Fruit fly (Drosophila melanogaster) whole organism, embryonic: ENCODE data around the gene Prosbeta6.

Source experiments
- Atf3 ChIP-seq: fragments of 200-800 bp; sonication (Bioruptor generic); optimal IDR thresholded peaks from 3 replicates; lab custom pipeline; 2016; ENCODE audit warnings: missing biosample characterization, missing genetic modification characterization
- CG11093 ChIP-seq: fragments of 200-800 bp; sonication (Bioruptor generic); IDR thresholded peaks from 3 replicates; pipeline ENCODE4 v1.3.6; 2022; ENCODE audit warnings: missing biosample characterization, missing genetic modification characterization
- CG11504 ChIP-seq: fragments of 200-800 bp; sonication (Bioruptor generic); optimal IDR thresholded peaks from 3 replicates; lab custom pipeline; 2019; ENCODE audit warnings: missing biosample characterization, mild to moderate bottlenecking, missing genetic modification characterization, moderate library complexity
- CG11696 ChIP-seq: fragments of 200-800 bp; sonication (Bioruptor generic); IDR thresholded peaks from 2 replicates; pipeline ENCODE4 v1.3.6; 2022; ENCODE audit warnings: missing biosample characterization, missing genetic modification characterization
- CG16813 ChIP-seq: fragments of 200-800 bp; sonication (Bioruptor generic); IDR thresholded peaks from 3 replicates; pipeline ENCODE4 v1.3.6; 2022; ENCODE audit warnings: missing biosample characterization, missing genetic modification characterization; ENCODE audit not compliant: partially characterized antibody
- CG2202 ChIP-seq: fragments of 200-800 bp; sonication (Bioruptor generic); optimal IDR thresholded peaks from 2 replicates; lab custom pipeline; 2018; ENCODE audit warnings: missing biosample characterization, mild to moderate bottlenecking, missing genetic modification characterization
- CG32767 ChIP-seq: fragments of 200-800 bp; sonication (Bioruptor generic); IDR thresholded peaks from 2 replicates; pipeline ENCODE4 v1.3.6; 2022; ENCODE audit warnings: missing biosample characterization, missing genetic modification characterization
- CG3847 ChIP-seq: fragments of 200-800 bp; sonication (Bioruptor generic); IDR thresholded peaks from 2 replicates; pipeline ENCODE4 v1.3.6; 2022; ENCODE audit warnings: missing biosample characterization, missing genetic modification characterization
- CG4424 ChIP-seq: fragments of 200-800 bp; sonication (Bioruptor generic); optimal IDR thresholded peaks from 3 replicates; lab custom pipeline; 2016; ENCODE audit warnings: missing biosample characterization, missing genetic modification characterization
- CG6683 ChIP-seq: fragments of 200-800 bp; sonication (Bioruptor generic); optimal IDR thresholded peaks from 2 replicates; lab custom pipeline; 2017; ENCODE audit warnings: missing biosample characterization, mild to moderate bottlenecking, missing genetic modification characterization, missing genetic modification reagents
- CG7372 ChIP-seq: fragments of 200-800 bp; sonication (Bioruptor generic); IDR thresholded peaks from 2 replicates; pipeline ENCODE4 v1.3.6; 2022; ENCODE audit warnings: missing biosample characterization, missing genetic modification characterization
- CG7839 ChIP-seq: fragments of 200-800 bp; sonication (Bioruptor generic); optimal IDR thresholded peaks from 3 replicates; lab custom pipeline; 2018; ENCODE audit warnings: missing biosample characterization, mild to moderate bottlenecking, missing genetic modification characterization, moderate library complexity
- CG7987 ChIP-seq: fragments of 200-800 bp; sonication (Bioruptor generic); optimal IDR thresholded peaks from 2 replicates; lab custom pipeline; 2018; ENCODE audit warnings: missing biosample characterization, mild to moderate bottlenecking, missing genetic modification characterization, moderate library complexity
- CrebB ChIP-seq: fragments of 200-800 bp; sonication (Bioruptor generic); optimal IDR thresholded peaks from 3 replicates; lab custom pipeline; 2018; ENCODE audit warnings: missing biosample characterization, mild to moderate bottlenecking, missing genetic modification characterization
- D ChIP-seq, 2 experiments: fragments of 200-800 bp in 1 of 2; fragments of >200 bp in 1 of 2; sonication (Bioruptor generic) in 1 of 2; optimal IDR thresholded peaks; 2 replicates in 1 of 2; 3 replicates in 1 of 2; lab custom pipeline; 2017; ENCODE audit warnings: mild to moderate bottlenecking in 1 of 2, missing biosample characterization in 1 of 2, missing genetic modification characterization in 1 of 2, missing genetic modification reagents in 1 of 2
- Dad ChIP-seq: fragments of 200-800 bp; sonication (Bioruptor generic); optimal IDR thresholded peaks from 3 replicates; lab custom pipeline; 2016; ENCODE audit warnings: missing biosample characterization, missing genetic modification characterization
- GATAe ChIP-seq: fragments of 200-800 bp; sonication (Bioruptor generic); conservative IDR thresholded peaks from 2 replicates; pipeline ENCODE4 v1.3.6; 2022; ENCODE audit warnings: missing biosample characterization, missing genetic modification characterization
- H15 ChIP-seq: fragments of 200-800 bp; sonication (Bioruptor generic); IDR thresholded peaks from 3 replicates; pipeline ENCODE4 v1.3.6; 2022; ENCODE audit warnings: missing biosample characterization, missing genetic modification characterization
- HmgD ChIP-seq: fragments of 200-800 bp; sonication (Bioruptor generic); optimal IDR thresholded peaks from 3 replicates; lab custom pipeline; 2016; ENCODE audit warnings: missing biosample characterization, missing genetic modification characterization
- Nf-YA ChIP-seq: fragments of 200-800 bp; sonication (Bioruptor generic); IDR thresholded peaks from 2 replicates; pipeline ENCODE4 v1.3.6; 2022; ENCODE audit warnings: missing biosample characterization, missing genetic modification characterization
- Poxn ChIP-seq: fragments of 200-800 bp; sonication (Bioruptor generic); IDR thresholded peaks from 2 replicates; pipeline ENCODE4 v1.3.6; 2022; ENCODE audit warnings: missing biosample characterization, missing genetic modification characterization
- Sry-δ ChIP-seq: fragments of 200-800 bp; sonication (Bioruptor generic); optimal IDR thresholded peaks from 2 replicates; lab custom pipeline; 2016; ENCODE audit warnings: missing biosample characterization, missing genetic modification characterization
- al ChIP-seq: fragments of 200-800 bp; sonication (Bioruptor generic); IDR thresholded peaks from 2 replicates; pipeline ENCODE4 v1.3.6; 2022; ENCODE audit warnings: missing biosample characterization, missing genetic modification characterization
- amos ChIP-seq: fragments of 200-800 bp; sonication (Bioruptor generic); IDR thresholded peaks from 2 replicates; pipeline ENCODE4 v1.3.6; 2022; ENCODE audit warnings: missing biosample characterization, missing genetic modification characterization; ENCODE audit not compliant: partially characterized antibody
- ato ChIP-seq: fragments of 200-800 bp; sonication (Bioruptor generic); IDR thresholded peaks from 2 replicates; pipeline ENCODE4 v1.3.6; 2022; ENCODE audit warnings: missing biosample characterization, missing genetic modification characterization; ENCODE audit not compliant: partially characterized antibody
- bigmax ChIP-seq: fragments of 200-800 bp; sonication (Bioruptor generic); optimal IDR thresholded peaks from 2 replicates; lab custom pipeline; 2018; ENCODE audit warnings: missing biosample characterization, mild to moderate bottlenecking, missing genetic modification characterization
- cwo ChIP-seq: fragments of 200-800 bp; sonication (Bioruptor generic); optimal IDR thresholded peaks from 3 replicates; lab custom pipeline; 2017; ENCODE audit warnings: missing biosample characterization, missing genetic modification characterization, mild to moderate bottlenecking, moderate library complexity, missing genetic modification reagents
- dm ChIP-seq: fragments of 200-800 bp; sonication (Bioruptor generic); optimal IDR thresholded peaks from 3 replicates; lab custom pipeline; 2016; ENCODE audit warnings: missing biosample characterization, missing genetic modification characterization
- dpn ChIP-seq, 2 experiments: fragments of 200-800 bp; sonication (Bioruptor generic); optimal IDR thresholded peaks; 3 replicates each; lab custom pipeline; 2016; ENCODE audit warnings: missing biosample characterization in 2 of 2, missing genetic modification characterization in 2 of 2
- eyg ChIP-seq: fragments of 200-800 bp; sonication (Bioruptor generic); optimal IDR thresholded peaks from 3 replicates; lab custom pipeline; 2016; ENCODE audit warnings: missing biosample characterization, missing genetic modification characterization
- fru ChIP-seq: fragments of >200 bp; optimal IDR thresholded peaks from 2 replicates; lab custom pipeline; 2017
- h ChIP-seq: fragments of >200 bp; optimal IDR thresholded peaks from 2 replicates; lab custom pipeline; 2017
- hb ChIP-seq: fragments of 200-800 bp; sonication (Bioruptor generic); IDR thresholded peaks from 3 replicates; pipeline ENCODE4 v1.3.6; 2022; ENCODE audit warnings: missing biosample characterization, missing genetic modification characterization; ENCODE audit not compliant: partially characterized antibody
- insv ChIP-seq, 2 experiments: fragments of 200-800 bp; sonication (Bioruptor generic); optimal IDR thresholded peaks; 3 replicates each; lab custom pipeline; 2016 to 2018; ENCODE audit warnings: missing biosample characterization in 2 of 2, missing genetic modification characterization in 2 of 2
- kah ChIP-seq: fragments of 200-800 bp; sonication (Bioruptor generic); optimal IDR thresholded peaks from 2 replicates; lab custom pipeline; 2018; ENCODE audit warnings: missing biosample characterization, mild to moderate bottlenecking, missing genetic modification characterization
- lbe ChIP-seq: fragments of 200-800 bp; sonication (Bioruptor generic); optimal IDR thresholded peaks from 2 replicates; lab custom pipeline; 2016; ENCODE audit warnings: missing biosample characterization, mild to moderate bottlenecking, missing genetic modification characterization
- oc ChIP-seq: fragments of 200-800 bp; sonication (Bioruptor generic); optimal IDR thresholded peaks from 2 replicates; lab custom pipeline; 2018; ENCODE audit warnings: missing biosample characterization, mild to moderate bottlenecking, missing genetic modification characterization, moderate library complexity
- onecut ChIP-seq: fragments of 200-800 bp; sonication (Bioruptor generic); IDR thresholded peaks from 2 replicates; pipeline ENCODE4 v1.3.6; 2022; ENCODE audit warnings: missing biosample characterization, missing genetic modification characterization
- p53 ChIP-seq: fragments of 200-800 bp; sonication (Bioruptor generic); optimal IDR thresholded peaks from 2 replicates; lab custom pipeline; 2016; ENCODE audit warnings: missing biosample characterization, missing genetic modification characterization
- pan ChIP-seq, 4 experiments: fragments of >200 bp in 3 of 4; fragments of 200-800 bp in 1 of 4; sonication (Bioruptor generic) in 1 of 4; optimal IDR thresholded peaks in 3 of 4; IDR thresholded peaks in 1 of 4; 2 replicates each; pipeline versions ENCODE4 v1.3.6 to Lab custom; 2017 to 2022; ENCODE audit warnings: missing biosample characterization in 2 of 4, missing genetic modification characterization in 2 of 4, mixed read lengths in 1 of 4
- repo ChIP-seq: fragments of 200-800 bp; sonication (Bioruptor generic); optimal IDR thresholded peaks from 2 replicates; lab custom pipeline; 2016; ENCODE audit warnings: missing biosample characterization, missing genetic modification characterization
- ro ChIP-seq: fragments of 200-800 bp; sonication (Bioruptor generic); IDR thresholded peaks from 2 replicates; pipeline ENCODE4 v1.3.6; 2022; ENCODE audit warnings: missing biosample characterization, missing genetic modification characterization
- sens ChIP-seq: fragments of 200-800 bp; sonication (Bioruptor generic); peaks from one replicate; lab custom pipeline; 2016; ENCODE audit warnings: missing biosample characterization, missing genetic modification characterization
- sens-2 ChIP-seq: fragments of 200-800 bp; sonication (Bioruptor generic); IDR thresholded peaks from 2 replicates; pipeline ENCODE4 v1.3.6; 2022; ENCODE audit warnings: missing biosample characterization, missing genetic modification characterization
- sim ChIP-seq: fragments of 200-800 bp; sonication (Bioruptor generic); IDR thresholded peaks from 2 replicates; pipeline ENCODE4 v1.3.6; 2022; ENCODE audit warnings: missing biosample characterization, missing genetic modification characterization
- sima ChIP-seq: fragments of 200-800 bp; sonication (Bioruptor generic); optimal IDR thresholded peaks from 2 replicates; lab custom pipeline; 2016; ENCODE audit warnings: missing biosample characterization, missing genetic modification characterization
- sob ChIP-seq: fragments of 200-800 bp; sonication (Bioruptor generic); IDR thresholded peaks from 2 replicates; pipeline ENCODE4 v1.3.6; 2022; ENCODE audit warnings: missing biosample characterization, missing genetic modification characterization
- unpg ChIP-seq: fragments of 200-800 bp; sonication (Bioruptor generic); optimal IDR thresholded peaks from 3 replicates; lab custom pipeline; 2018; ENCODE audit warnings: missing biosample characterization, mild to moderate bottlenecking, missing genetic modification characterization, moderate library complexity
- yki ChIP-seq: fragments of >200 bp; optimal IDR thresholded peaks from 3 replicates; lab custom pipeline; 2018
- zfh1 ChIP-seq: fragments of 200-800 bp; sonication (Bioruptor generic); IDR thresholded peaks from 3 replicates; pipeline ENCODE4 v1.3.6; 2022; ENCODE audit warnings: missing biosample characterization, missing genetic modification characterization

Gene Prosbeta6

dm6 chr3L:16581201-16581705 is 29.0 kb downstream of the Prosbeta6 start, which contains the start of gene Smn (continued):
- peak; percentile 46; the same call in 1 of the 2 replicates for TF ChIP-seq Poxn (GFP tag; lab: Robert Waterston, UW)
- no peak for TF ChIP-seq onecut (GFP tag; lab: Robert Waterston, UW)
- no peak for TF ChIP-seq CG7987 (GFP tag; lab: Kevin White, UChicago)
- TF ChIP-seq p53: no peak
- TF ChIP-seq sima (GFP tag; lab: Kevin White, UChicago): no peak
- no peak for TF ChIP-seq insv (GFP tag; optimal IDR thresholded peaks at IDR 0.05; lab: Kevin White, UChicago)
- 0 out of 2 replicates have a peak, but pooled peaks have one; percentile 20 for TF ChIP-seq sob (GFP tag; lab: Robert Waterston, UW)
- TF ChIP-seq CG7839 (tag; lab: Kevin White, UChicago): peak; percentile 40
- TF ChIP-seq CG11504: no peak

dm6 chr3L:16580049-16580448 is 30.2 kb downstream of the Prosbeta6 start, which contains the start of gene nxf2:
Gene nxf2, minus strand, starts transcription at chr3L:16580306.
- no peak for TF ChIP-seq p53
- TF ChIP-seq HmgD (GFP tag; lab: Kevin White, UChicago): no peak
- no peak for TF ChIP-seq al (GFP tag; lab: Robert Waterston, UW)
- TF ChIP-seq dpn (GFP tag; optimal IDR thresholded peaks at IDR 0.05; lab: Kevin White, UChicago): no peak
- no peak for TF ChIP-seq Dad (GFP tag; lab: Kevin White, UChicago)
- TF ChIP-seq CG11696 (GFP tag; lab: Robert Waterston, UW): no peak
- no peak for TF ChIP-seq sim (GFP tag; lab: Robert Waterston, UW)
- peak; percentile 10 for TF ChIP-seq lbe (GFP tag; lab: Kevin White, UChicago)
- no peak for TF ChIP-seq H15 (GFP tag; lab: Robert Waterston, UW)
- TF ChIP-seq fru (lab: Kevin White, UChicago): no peak
- TF ChIP-seq GATAe (GFP tag; lab: Robert Waterston, UW): no peak
- no peak for TF ChIP-seq eyg
- TF ChIP-seq hb (GFP tag; lab: Robert Waterston, UW): no peak
- TF ChIP-seq CG3847: no peak
- TF ChIP-seq h (lab: Kevin White, UChicago): no peak
- TF ChIP-seq unpg (GFP tag; lab: Kevin White, UChicago): no peak
- no peak for TF ChIP-seq ro (GFP tag; lab: Robert Waterston, UW)
- TF ChIP-seq oc (tag; lab: Kevin White, UChicago): no peak
- TF ChIP-seq CrebB (tag; lab: Kevin White, UChicago): no peak
- TF ChIP-seq CG2202 (tag; lab: Kevin White, UChicago): no peak
- no peak for TF ChIP-seq dm
- TF ChIP-seq ato (GFP tag; lab: Robert Waterston, UW): no peak
- no peak for TF ChIP-seq yki
- no peak for TF ChIP-seq zfh1 (GFP tag; lab: Robert Waterston, UW)
- peak; percentile 65 for TF ChIP-seq amos (GFP tag; lab: Robert Waterston, UW)
- no peak for TF ChIP-seq CG4424 (GFP tag; lab: Kevin White, UChicago)
- TF ChIP-seq pan (optimal IDR thresholded peaks at IDR 0.05; lab: Kevin White, UChicago): no peak
- TF ChIP-seq pan (GFP tag; optimal IDR thresholded peaks at IDR 0.05 in 1 of 2, IDR thresholded peaks at IDR 0.05 in 1 of 2): no peak
- TF ChIP-seq CG32767 (GFP tag; lab: Robert Waterston, UW): no peak
- no peak for TF ChIP-seq cwo
- no peak for TF ChIP-seq kah (GFP tag; lab: Kevin White, UChicago)
- TF ChIP-seq CG16813 (GFP tag; lab: Robert Waterston, UW): peak; percentile 55; the same call in 2 of the 3 replicates
- peak; percentile 40 for TF ChIP-seq Sry-δ (GFP tag; lab: Kevin White, UChicago)
- TF ChIP-seq CG11093: no peak
- no peak for TF ChIP-seq bigmax (GFP tag; lab: Kevin White, UChicago)
- no peak for TF ChIP-seq Nf-YA (GFP tag; lab: Robert Waterston, UW)
- TF ChIP-seq Atf3 (GFP tag; lab: Kevin White, UChicago): no peak
- TF ChIP-seq repo: no peak
- no peak for TF ChIP-seq sens-2 (GFP tag; lab: Robert Waterston, UW)
- TF ChIP-seq sens (GFP tag; lab: Kevin White, UChicago): peak; percentile 83
- no peak for TF ChIP-seq CG7372
- no peak for TF ChIP-seq CG6683
- TF ChIP-seq D (optimal IDR thresholded peaks at IDR 0.05; lab: Kevin White, UChicago): no peak
- TF ChIP-seq D (GFP tag; optimal IDR thresholded peaks at IDR 0.05; lab: Kevin White, UChicago): no peak
